Fruit fly (Drosophila melanogaster) whole organism, embryonic: ENCODE measurements around the gene Lip3.

Experiments used
- Asciz ChIP-seq: fragments of 200-800 bp; sonication (Bioruptor generic); optimal IDR thresholded peaks from 2 replicates; lab custom pipeline; 2017; ENCODE audit warnings: missing biosample characterization, mild to moderate bottlenecking, missing genetic modification characterization, missing genetic modification reagents
- BEAF-32 ChIP-seq: fragments of 200-800 bp; sonication (Bioruptor generic); optimal IDR thresholded peaks from 3 replicates; lab custom pipeline; 2017; ENCODE audit warnings: missing biosample characterization, missing genetic modification characterization, mild to moderate bottlenecking, moderate library complexity, missing genetic modification reagents
- CG10321 ChIP-seq: fragments of 200-800 bp; sonication (Bioruptor generic); IDR thresholded peaks from 2 replicates; pipeline ENCODE4 v1.3.6; 2022; ENCODE audit warnings: missing biosample characterization, missing genetic modification characterization
- CG12219 ChIP-seq: fragments of 200-800 bp; sonication (Bioruptor generic); optimal IDR thresholded peaks from 3 replicates; lab custom pipeline; 2018; ENCODE audit warnings: missing biosample characterization, mild to moderate bottlenecking, missing genetic modification characterization
- CG13296 ChIP-seq: fragments of 200-800 bp; sonication (Bioruptor generic); optimal IDR thresholded peaks from 3 replicates; lab custom pipeline; 2018; ENCODE audit warnings: missing biosample characterization, mild to moderate bottlenecking, missing genetic modification characterization
- CG13424 ChIP-seq: fragments of 200-800 bp; sonication (Bioruptor generic); optimal IDR thresholded peaks from 2 replicates; lab custom pipeline; 2019; ENCODE audit warnings: missing biosample characterization, mild to moderate bottlenecking, missing genetic modification characterization, moderate library complexity
- CG13624 ChIP-seq: fragments of 200-800 bp; sonication (Bioruptor generic); optimal IDR thresholded peaks from 2 replicates; lab custom pipeline; 2016; ENCODE audit warnings: missing biosample characterization, missing genetic modification characterization
- CG14860 ChIP-seq: fragments of 200-800 bp; sonication (Bioruptor generic); IDR thresholded peaks from 3 replicates; pipeline ENCODE4 v1.3.6; 2022; ENCODE audit warnings: missing biosample characterization, missing genetic modification characterization; ENCODE audit not compliant: partially characterized antibody
- CG34422 ChIP-seq: fragments of 200-800 bp; sonication (Bioruptor generic); IDR thresholded peaks from 3 replicates; pipeline ENCODE4 v1.3.6; 2022; ENCODE audit warnings: missing biosample characterization, missing genetic modification characterization
- CG4282 ChIP-seq: fragments of 200-800 bp; sonication (Bioruptor generic); optimal IDR thresholded peaks from 2 replicates; lab custom pipeline; 2016; ENCODE audit warnings: missing biosample characterization, missing genetic modification characterization
- CG6254 ChIP-seq: fragments of 200-800 bp; sonication (Bioruptor generic); optimal IDR thresholded peaks from 3 replicates; lab custom pipeline; 2017; ENCODE audit warnings: mild to moderate bottlenecking, missing biosample characterization, missing genetic modification reagents, missing genetic modification characterization
- CG7745 ChIP-seq: fragments of 200-800 bp; sonication (Bioruptor generic); optimal IDR thresholded peaks from 2 replicates; lab custom pipeline; 2018; ENCODE audit warnings: missing biosample characterization, mild to moderate bottlenecking, missing genetic modification characterization, moderate library complexity
- CG8924 ChIP-seq: fragments of 200-800 bp; optimal IDR thresholded peaks from 3 replicates; lab custom pipeline; 2019; ENCODE audit warnings: missing biosample characterization, mild to moderate bottlenecking, missing genetic modification characterization, moderate library complexity
- CoRest ChIP-seq: fragments of 200-800 bp; sonication (Bioruptor generic); optimal IDR thresholded peaks from 3 replicates; lab custom pipeline; 2018; ENCODE audit warnings: missing biosample characterization, mild to moderate bottlenecking, missing genetic modification characterization, moderate library complexity
- Doc2 ChIP-seq: fragments of 200-800 bp; sonication (Bioruptor generic); IDR thresholded peaks from 2 replicates; pipeline ENCODE4 v1.3.6; 2022; ENCODE audit warnings: missing biosample characterization, missing genetic modification characterization
- Drgx ChIP-seq: fragments of 200-800 bp; sonication (Bioruptor generic); IDR thresholded peaks from 2 replicates; pipeline ENCODE4 v1.3.6; 2022; ENCODE audit warnings: missing biosample characterization, missing genetic modification characterization
- E2f2 ChIP-seq: fragments of 200-800 bp; sonication (Bioruptor generic); IDR thresholded peaks from 2 replicates; pipeline ENCODE4 v1.3.6; 2022; ENCODE audit warnings: missing biosample characterization, missing genetic modification characterization
- Elba2 ChIP-seq: fragments of 200-800 bp; sonication (Bioruptor generic); optimal IDR thresholded peaks from 3 replicates; lab custom pipeline; 2016; ENCODE audit warnings: missing biosample characterization, missing genetic modification characterization
- Hmx ChIP-seq: fragments of 200-800 bp; sonication (Bioruptor generic); optimal IDR thresholded peaks from 2 replicates; lab custom pipeline; 2016; ENCODE audit warnings: missing biosample characterization, missing genetic modification characterization
- Neu2 ChIP-seq: fragments of 200-800 bp; sonication (Bioruptor generic); optimal IDR thresholded peaks from 3 replicates; lab custom pipeline; 2016; ENCODE audit warnings: missing biosample characterization, missing genetic modification characterization, borderline replicate concordance
- Ravus ChIP-seq: fragments of 200-800 bp; sonication (Bioruptor generic); IDR thresholded peaks from 2 replicates; pipeline ENCODE4 v1.3.6; 2022; ENCODE audit warnings: missing biosample characterization, missing genetic modification characterization
- Rx ChIP-seq: fragments of 200-800 bp; sonication (Bioruptor generic); IDR thresholded peaks from 2 replicates; pipeline ENCODE4 v1.3.6; 2022; ENCODE audit warnings: missing biosample characterization, missing genetic modification characterization
- Sry-β ChIP-seq: fragments of 200-800 bp; sonication (Bioruptor generic); optimal IDR thresholded peaks from 2 replicates; lab custom pipeline; 2018; ENCODE audit warnings: missing biosample characterization, mild to moderate bottlenecking, missing genetic modification characterization, moderate library complexity
- Ssrp ChIP-seq: fragments of 200-800 bp; sonication (Bioruptor generic); optimal IDR thresholded peaks from 2 replicates; lab custom pipeline; 2018; ENCODE audit warnings: missing biosample characterization, mild to moderate bottlenecking, missing genetic modification characterization, moderate library complexity
- Stat92E ChIP-seq, 3 experiments: fragments of >200 bp in 2 of 3; fragments of 200-800 bp in 1 of 3; sonication (Bioruptor generic) in 1 of 3; optimal IDR thresholded peaks; 2 replicates each; lab custom pipeline; 2017 to 2019; ENCODE audit warnings: missing biosample characterization in 3 of 3, missing genetic modification characterization in 3 of 3, mild to moderate bottlenecking in 1 of 3, moderate library complexity in 1 of 3
- Trl ChIP-seq, 3 experiments: fragments of >200 bp in 2 of 3; fragments of 200-800 bp in 1 of 3; sonication (Bioruptor generic) in 1 of 3; optimal IDR thresholded peaks; 2 replicates in 1 of 3; 3 replicates in 2 of 3; lab custom pipeline; 2016 to 2017; ENCODE audit warnings: missing biosample characterization in 1 of 3, missing genetic modification characterization in 1 of 3
- bbx ChIP-seq: fragments of 200-800 bp; sonication (Bioruptor generic); IDR thresholded peaks from 2 replicates; pipeline ENCODE4 v1.3.6; 2022; ENCODE audit warnings: missing biosample characterization, missing genetic modification characterization; ENCODE audit not compliant: partially characterized antibody
- br ChIP-seq: fragments of >200 bp; optimal IDR thresholded peaks from 2 replicates; lab custom pipeline; 2017
- bsh ChIP-seq, 2 experiments: fragments of 200-800 bp; sonication (Bioruptor generic); optimal IDR thresholded peaks; 2 replicates each; lab custom pipeline; 2017 to 2018; ENCODE audit warnings: mild to moderate bottlenecking in 2 of 2, missing biosample characterization in 2 of 2, missing genetic modification characterization in 2 of 2, moderate library complexity in 1 of 2
- dati ChIP-seq: fragments of 200-800 bp; sonication (Bioruptor generic); IDR thresholded peaks from 2 replicates; pipeline ENCODE4 v1.3.6; 2022; ENCODE audit warnings: missing biosample characterization, missing genetic modification characterization
- eve ChIP-seq, 2 experiments: fragments of >200 bp; optimal IDR thresholded peaks; 2 replicates each; lab custom pipeline; 2017; ENCODE audit warnings: missing biosample characterization in 2 of 2, missing genetic modification characterization in 2 of 2
- fru ChIP-seq: fragments of >200 bp; optimal IDR thresholded peaks from 2 replicates; lab custom pipeline; 2017
- gem ChIP-seq: fragments of 200-800 bp; sonication (Bioruptor generic); optimal IDR thresholded peaks from 2 replicates; lab custom pipeline; 2019; ENCODE audit warnings: missing biosample characterization, mild to moderate bottlenecking, missing genetic modification characterization, moderate library complexity
- ken ChIP-seq: fragments of 200-800 bp; sonication (Bioruptor generic); IDR thresholded peaks from 3 replicates; pipeline ENCODE4 v1.3.6; 2022; ENCODE audit warnings: missing biosample characterization, missing genetic modification characterization
- kni ChIP-seq: fragments of 200-800 bp; sonication (Bioruptor generic); optimal IDR thresholded peaks from 3 replicates; lab custom pipeline; 2017; ENCODE audit warnings: mild to moderate bottlenecking, missing biosample characterization, missing genetic modification reagents, missing genetic modification characterization
- lola ChIP-seq, 3 experiments: fragments of >200 bp in 2 of 3; fragments of 200-800 bp in 1 of 3; sonication (Bioruptor generic) in 1 of 3; optimal IDR thresholded peaks; 2 replicates each; lab custom pipeline; 2017 to 2019; ENCODE audit warnings: missing biosample characterization in 3 of 3, missing genetic modification characterization in 3 of 3, mild to moderate bottlenecking in 1 of 3, moderate library complexity in 1 of 3
- mirr ChIP-seq: fragments of 200-800 bp; sonication (Bioruptor generic); optimal IDR thresholded peaks from 3 replicates; lab custom pipeline; 2018; ENCODE audit warnings: missing biosample characterization, mild to moderate bottlenecking, missing genetic modification characterization
- org-1 ChIP-seq: fragments of 200-800 bp; sonication (Bioruptor generic); optimal IDR thresholded peaks from 2 replicates; lab custom pipeline; 2017; ENCODE audit warnings: missing biosample characterization, missing genetic modification characterization
- pan ChIP-seq, 4 experiments: fragments of >200 bp in 3 of 4; fragments of 200-800 bp in 1 of 4; sonication (Bioruptor generic) in 1 of 4; optimal IDR thresholded peaks in 3 of 4; IDR thresholded peaks in 1 of 4; 2 replicates each; pipeline versions ENCODE4 v1.3.6 to Lab custom; 2017 to 2022; ENCODE audit warnings: missing biosample characterization in 2 of 4, missing genetic modification characterization in 2 of 4, mixed read lengths in 1 of 4
- pb ChIP-seq: fragments of 200-800 bp; sonication (Bioruptor generic); optimal IDR thresholded peaks from 3 replicates; lab custom pipeline; 2016; ENCODE audit warnings: missing biosample characterization, missing genetic modification characterization
- repo ChIP-seq: fragments of 200-800 bp; sonication (Bioruptor generic); optimal IDR thresholded peaks from 2 replicates; lab custom pipeline; 2016; ENCODE audit warnings: missing biosample characterization, missing genetic modification characterization
- row ChIP-seq: fragments of 200-800 bp; sonication (Bioruptor generic); IDR thresholded peaks from 3 replicates; pipeline ENCODE4 v1.3.6; 2022; ENCODE audit warnings: missing biosample characterization, missing genetic modification characterization
- slou ChIP-seq: fragments of 200-800 bp; sonication (Bioruptor generic); optimal IDR thresholded peaks from 3 replicates; lab custom pipeline; 2016; ENCODE audit warnings: missing biosample characterization, missing genetic modification characterization
- slp2 ChIP-seq: fragments of 200-800 bp; sonication (Bioruptor generic); optimal IDR thresholded peaks from 2 replicates; lab custom pipeline; 2016; ENCODE audit warnings: missing biosample characterization, missing genetic modification characterization
- toy ChIP-seq: fragments of 200-800 bp; sonication (Bioruptor generic); IDR thresholded peaks from 2 replicates; pipeline ENCODE4 v1.3.6; 2022; ENCODE audit warnings: missing biosample characterization, missing genetic modification characterization
- usp ChIP-seq: fragments of >200 bp; optimal IDR thresholded peaks from 2 replicates; lab custom pipeline; 2017; ENCODE audit warnings: missing biosample characterization, missing genetic modification characterization
- vnd ChIP-seq: fragments of 200-800 bp; sonication (Bioruptor generic); IDR thresholded peaks from 3 replicates; pipeline ENCODE4 v1.3.6; 2022; ENCODE audit warnings: missing biosample characterization, missing genetic modification characterization; ENCODE audit not compliant: partially characterized antibody
- zen ChIP-seq: fragments of 200-800 bp; sonication (Bioruptor generic); optimal IDR thresholded peaks from 3 replicates; lab custom pipeline; 2018; ENCODE audit warnings: missing biosample characterization, mild to moderate bottlenecking, missing genetic modification characterization, moderate library complexity

Lip3 gene

dm6 chr3R:13404841-13405441 lies 33.2 kb upstream of the Lip3 start, which contains the start of gene yellow-e3 (continued):
- no peak for TF ChIP-seq pb (GFP tag; lab: Kevin White, UChicago)
- peak in 1 of 2 experiments; percentile 42 for TF ChIP-seq bsh (GFP tag; optimal IDR thresholded peaks at IDR 0.05; lab: Kevin White, UChicago)
- no peak for TF ChIP-seq E2f2 (GFP tag; lab: Robert Waterston, UW)
- TF ChIP-seq slou, result no peak
- no peak for TF ChIP-seq CG13624
- no peak for TF ChIP-seq org-1
- TF ChIP-seq CG6254 (GFP tag; lab: Kevin White, UChicago), result peak; percentile 37
- peak; percentile 13 for TF ChIP-seq CG7745
- no peak for TF ChIP-seq CG10321 (GFP tag; lab: Robert Waterston, UW)
- peak; percentile 17 for TF ChIP-seq Ssrp (tag; lab: Kevin White, UChicago)
- TF ChIP-seq eve (GFP tag; optimal IDR thresholded peaks at IDR 0.05; lab: Kevin White, UChicago), result no peak
- no peak for TF ChIP-seq kni (GFP tag; lab: Kevin White, UChicago)
- TF ChIP-seq br (lab: Kevin White, UChicago), result no peak
- peak; percentile 64 for TF ChIP-seq CG8924
- no peak for TF ChIP-seq mirr (GFP tag; lab: Kevin White, UChicago)

- TF ChIP-seq CG4282 (GFP tag; lab: Kevin White, UChicago), result peak; percentile 6
- TF ChIP-seq fru (lab: Kevin White, UChicago), result no peak
- no peak for TF ChIP-seq CG13296 (GFP tag; lab: Kevin White, UChicago)
- peak; percentile 31 for TF ChIP-seq Sry-β (GFP tag; lab: Kevin White, UChicago)
- no peak for TF ChIP-seq dati (GFP tag; lab: Robert Waterston, UW)
- no peak for TF ChIP-seq Doc2 (GFP tag; lab: Robert Waterston, UW)
- TF ChIP-seq Hmx (GFP tag; lab: Kevin White, UChicago), result no peak
- TF ChIP-seq Elba2 (GFP tag; lab: Kevin White, UChicago), result peak; percentile 100
- no peak for TF ChIP-seq usp (GFP tag; lab: Kevin White, UChicago)
- TF ChIP-seq Asciz (GFP tag; lab: Kevin White, UChicago), result no peak
- peak; percentile 68 for TF ChIP-seq zen
- TF ChIP-seq ken (GFP tag; lab: Robert Waterston, UW), result peak; percentile 51; the same call in 1 of the 3 replicates
- peak; percentile 91 for TF ChIP-seq CG14860 (GFP tag; lab: Robert Waterston, UW)
- peak; percentile 19 for TF ChIP-seq repo (GFP tag; lab: Kevin White, UChicago)
- TF ChIP-seq Stat92E (GFP tag; optimal IDR thresholded peaks at IDR 0.05; lab: Kevin White, UChicago), result peak in 1 of 3 experiments; percentile 78
- peak; percentile 93 for TF ChIP-seq BEAF-32 (GFP tag; lab: Kevin White, UChicago)
- TF ChIP-seq toy (GFP tag; lab: Robert Waterston, UW), result no peak
- no peak for TF ChIP-seq CG12219 (GFP tag; lab: Kevin White, UChicago)
- no peak for TF ChIP-seq pan (optimal IDR thresholded peaks at IDR 0.05; lab: Kevin White, UChicago)
- no peak for TF ChIP-seq pan (GFP tag; optimal IDR thresholded peaks at IDR 0.05 in 1 of 2, IDR thresholded peaks at IDR 0.05 in 1 of 2)
- TF ChIP-seq lola (GFP tag; optimal IDR thresholded peaks at IDR 0.05; lab: Kevin White, UChicago), result no peak
- peak; percentile 27 for TF ChIP-seq CG13424 (tag; lab: Kevin White, UChicago)
- peak; percentile 76 for TF ChIP-seq CoRest (tag; lab: Kevin White, UChicago)
- TF ChIP-seq gem (tag; lab: Kevin White, UChicago), result peak; percentile 37
- peak in 1 of 2 experiments; percentile 8 for TF ChIP-seq Trl (optimal IDR thresholded peaks at IDR 0.05; lab: Kevin White, UChicago)
- TF ChIP-seq Trl (GFP tag; optimal IDR thresholded peaks at IDR 0.05; lab: Kevin White, UChicago), result peak; percentile 41
- peak; percentile 89 for TF ChIP-seq vnd (GFP tag; lab: Robert Waterston, UW)
- TF ChIP-seq slp2 (GFP tag; lab: Kevin White, UChicago), result peak; percentile 22
- TF ChIP-seq CG34422 (GFP tag; lab: Robert Waterston, UW), result peak; percentile 79
- TF ChIP-seq Drgx, result no peak
- TF ChIP-seq Rx (GFP tag; lab: Robert Waterston, UW), result no peak
- TF ChIP-seq mirr (GFP tag; lab: Kevin White, UChicago), result no peak
- TF ChIP-seq Neu2 (GFP tag; lab: Kevin White, UChicago), result no peak
- peak; percentile 60 for TF ChIP-seq row (GFP tag; lab: Robert Waterston, UW)
- no peak for TF ChIP-seq Ravus (GFP tag; lab: Robert Waterston, UW)
- peak; percentile 86 for TF ChIP-seq bbx (GFP tag; lab: Robert Waterston, UW)
Measured at dm6 chr3R:13403032-13403459, 31.3 kb upstream of the Lip3 start, which contains the start of gene Dpm3. Gene Dpm3, minus strand, starts transcription at chr3R:13403051.
